Worm (Caenorhabditis elegans): ENCODE measurements around the gene T14B4.3.

The T14B4.3 gene

ce11 chrII:6783377-6783829 is 48.7 kb downstream of the T14B4.3 start, which contains the start of gene gldi-2:
Gene gldi-2 (plus strand): TSS chrII:6783427.
- no peak for TF ChIP-seq nhr-120 (GFP tag; IDR thresholded peaks at IDR 0.05)
- peak; percentile 56; the same call in 1 of the 2 replicates for TF ChIP-seq cebp-1 (GFP tag; IDR thresholded peaks at IDR 0.05)
- peak; percentile 86 for TF ChIP-seq cebp-1 (tag; optimal IDR thresholded peaks at IDR 0.05)

All from whole organism, young adult.